Fruit fly (Drosophila melanogaster) whole organism, embryonic: ENCODE measurements around the gene CG5188.

Source experiments
- Abd-B ChIP-seq: fragments of 200-800 bp; sonication (Bioruptor generic); optimal IDR thresholded peaks from 2 replicates; lab custom pipeline; 2018; ENCODE audit warnings: missing biosample characterization, mild to moderate bottlenecking, missing genetic modification characterization, moderate library complexity
- Antp ChIP-seq: fragments of 200-800 bp; sonication (Bioruptor generic); optimal IDR thresholded peaks from 3 replicates; lab custom pipeline; 2016; ENCODE audit warnings: missing biosample characterization, missing genetic modification characterization
- Bdp1 ChIP-seq: fragments of 200-800 bp; sonication (Bioruptor generic); optimal IDR thresholded peaks from 3 replicates; lab custom pipeline; 2016; ENCODE audit warnings: missing biosample characterization, missing genetic modification characterization
- CG10147 ChIP-seq: fragments of 200-800 bp; sonication (Bioruptor generic); optimal IDR thresholded peaks from 2 replicates; lab custom pipeline; 2019; ENCODE audit warnings: missing biosample characterization, mild to moderate bottlenecking, missing genetic modification characterization, moderate library complexity
- CG10267 ChIP-seq: fragments of 200-800 bp; sonication (Bioruptor generic); optimal IDR thresholded peaks from 2 replicates; lab custom pipeline; 2018; ENCODE audit warnings: missing biosample characterization, mild to moderate bottlenecking, missing genetic modification characterization, moderate library complexity
- CG10543 ChIP-seq: fragments of 200-800 bp; sonication (Bioruptor generic); optimal IDR thresholded peaks from 3 replicates; lab custom pipeline; 2017; ENCODE audit warnings: missing biosample characterization, mild to moderate bottlenecking, missing genetic modification characterization, moderate library complexity
- CG11695 ChIP-seq: fragments of 200-800 bp; sonication (Bioruptor generic); IDR thresholded peaks from 3 replicates; pipeline ENCODE4 v1.3.6; 2022; ENCODE audit warnings: missing biosample characterization, missing genetic modification characterization
- CG12155 ChIP-seq: fragments of 200-800 bp; sonication (Bioruptor generic); optimal IDR thresholded peaks from 3 replicates; lab custom pipeline; 2016; ENCODE audit warnings: missing biosample characterization, missing genetic modification characterization
- CG13296 ChIP-seq: fragments of 200-800 bp; sonication (Bioruptor generic); optimal IDR thresholded peaks from 3 replicates; lab custom pipeline; 2018; ENCODE audit warnings: missing biosample characterization, mild to moderate bottlenecking, missing genetic modification characterization
- CG13424 ChIP-seq: fragments of 200-800 bp; sonication (Bioruptor generic); optimal IDR thresholded peaks from 2 replicates; lab custom pipeline; 2019; ENCODE audit warnings: missing biosample characterization, mild to moderate bottlenecking, missing genetic modification characterization, moderate library complexity
- CG17802 ChIP-seq: fragments of 200-800 bp; sonication (Bioruptor generic); optimal IDR thresholded peaks from 2 replicates; lab custom pipeline; 2018; ENCODE audit warnings: missing biosample characterization, mild to moderate bottlenecking, missing genetic modification characterization, moderate library complexity
- CG17912 ChIP-seq: fragments of 200-800 bp; sonication (Bioruptor generic); optimal IDR thresholded peaks from 2 replicates; lab custom pipeline; 2018; ENCODE audit warnings: missing biosample characterization, mild to moderate bottlenecking, missing genetic modification characterization
- CG2116 ChIP-seq: fragments of 200-800 bp; sonication (Bioruptor generic); optimal IDR thresholded peaks from 3 replicates; lab custom pipeline; 2018; ENCODE audit warnings: missing biosample characterization, mild to moderate bottlenecking, missing genetic modification characterization
- CG2202 ChIP-seq: fragments of 200-800 bp; sonication (Bioruptor generic); optimal IDR thresholded peaks from 2 replicates; lab custom pipeline; 2018; ENCODE audit warnings: missing biosample characterization, mild to moderate bottlenecking, missing genetic modification characterization
- CG32772 ChIP-seq: fragments of 200-800 bp; sonication (Bioruptor generic); IDR thresholded peaks from 2 replicates; pipeline ENCODE4 v1.3.6; 2022; ENCODE audit warnings: missing biosample characterization, missing genetic modification characterization
- CG5180 ChIP-seq: fragments of 200-800 bp; sonication (Bioruptor generic); optimal IDR thresholded peaks from 3 replicates; lab custom pipeline; 2017; ENCODE audit warnings: missing biosample characterization, missing genetic modification characterization, mild to moderate bottlenecking, moderate library complexity, missing genetic modification reagents
- CG6654 ChIP-seq: fragments of 200-800 bp; sonication (Bioruptor generic); optimal IDR thresholded peaks from 2 replicates; lab custom pipeline; 2017; ENCODE audit warnings: missing biosample characterization, mild to moderate bottlenecking, missing genetic modification characterization
- CG7987 ChIP-seq: fragments of 200-800 bp; sonication (Bioruptor generic); optimal IDR thresholded peaks from 2 replicates; lab custom pipeline; 2018; ENCODE audit warnings: missing biosample characterization, mild to moderate bottlenecking, missing genetic modification characterization, moderate library complexity
- CG8281 ChIP-seq: fragments of 200-800 bp; sonication (Bioruptor generic); optimal IDR thresholded peaks from 2 replicates; lab custom pipeline; 2018; ENCODE audit warnings: missing biosample characterization, mild to moderate bottlenecking, missing genetic modification characterization, moderate library complexity
- CG8290 ChIP-seq, 3 experiments: fragments of 200-800 bp; sonication (Bioruptor generic); optimal IDR thresholded peaks; 2 replicates each; lab custom pipeline; 2016 to 2019; ENCODE audit warnings: missing biosample characterization in 3 of 3, missing genetic modification characterization in 3 of 3, mild to moderate bottlenecking in 2 of 3, moderate library complexity in 1 of 3
- CG8944 ChIP-seq: fragments of 200-800 bp; sonication (Bioruptor generic); optimal IDR thresholded peaks from 3 replicates; lab custom pipeline; 2016; ENCODE audit warnings: missing biosample characterization, missing genetic modification characterization
- Chrac-16 ChIP-seq: fragments of 200-800 bp; sonication (Bioruptor generic); optimal IDR thresholded peaks from 3 replicates; lab custom pipeline; 2016; ENCODE audit warnings: missing biosample characterization, missing genetic modification characterization
- D19B ChIP-seq: fragments of 200-800 bp; sonication (Bioruptor generic); optimal IDR thresholded peaks from 2 replicates; lab custom pipeline; 2017; ENCODE audit warnings: missing biosample characterization, mild to moderate bottlenecking, missing genetic modification characterization
- Fer3 ChIP-seq: fragments of 200-800 bp; sonication (Bioruptor generic); optimal IDR thresholded peaks from 2 replicates; lab custom pipeline; 2018; ENCODE audit warnings: missing biosample characterization, mild to moderate bottlenecking, missing genetic modification characterization, moderate library complexity
- HmgZ ChIP-seq: fragments of 200-800 bp; sonication (Bioruptor generic); optimal IDR thresholded peaks from 2 replicates; lab custom pipeline; 2018; ENCODE audit warnings: missing biosample characterization, mild to moderate bottlenecking, missing genetic modification characterization
- MBD-R2 ChIP-seq: fragments of 200-800 bp; sonication (Bioruptor generic); IDR thresholded peaks from 2 replicates; pipeline ENCODE4 v1.3.6; 2022; ENCODE audit warnings: missing biosample characterization, missing genetic modification characterization
- Sox102F ChIP-seq: fragments of 200-800 bp; sonication (Bioruptor generic); optimal IDR thresholded peaks from 2 replicates; lab custom pipeline; 2018; ENCODE audit warnings: missing biosample characterization, mild to moderate bottlenecking, missing genetic modification characterization, moderate library complexity
- TFAM ChIP-seq: fragments of 200-800 bp; sonication (Bioruptor generic); optimal IDR thresholded peaks from 2 replicates; lab custom pipeline; 2017; ENCODE audit warnings: missing biosample characterization, missing genetic modification characterization, inconsistent platforms
- ac ChIP-seq: fragments of 200-800 bp; sonication (Bioruptor generic); optimal IDR thresholded peaks from 3 replicates; lab custom pipeline; 2017; ENCODE audit warnings: missing biosample characterization, mild to moderate bottlenecking, missing genetic modification characterization
- cato ChIP-seq: fragments of 200-800 bp; sonication (Bioruptor generic); optimal IDR thresholded peaks from 2 replicates; lab custom pipeline; 2016; ENCODE audit warnings: missing biosample characterization, missing genetic modification characterization, borderline replicate concordance
- dpn ChIP-seq, 2 experiments: fragments of 200-800 bp; sonication (Bioruptor generic); optimal IDR thresholded peaks; 3 replicates each; lab custom pipeline; 2016; ENCODE audit warnings: missing biosample characterization in 2 of 2, missing genetic modification characterization in 2 of 2
- fd3F ChIP-seq: fragments of 200-800 bp; sonication (Bioruptor generic); optimal IDR thresholded peaks from 2 replicates; lab custom pipeline; 2018; ENCODE audit warnings: missing biosample characterization, mild to moderate bottlenecking, missing genetic modification characterization, moderate library complexity
- ftz-f1 ChIP-seq: fragments of 200-800 bp; sonication (Bioruptor generic); optimal IDR thresholded peaks from 2 replicates; lab custom pipeline; 2016; ENCODE audit warnings: missing biosample characterization, missing genetic modification characterization
- gfzf ChIP-seq: fragments of 200-800 bp; sonication (Bioruptor generic); optimal IDR thresholded peaks from 2 replicates; lab custom pipeline; 2016; ENCODE audit warnings: missing biosample characterization, mild to moderate bottlenecking, missing genetic modification characterization, moderate library complexity
- jigr1 ChIP-seq: fragments of 200-800 bp; sonication (Bioruptor generic); IDR thresholded peaks from 3 replicates; pipeline ENCODE4 v1.3.6; 2022; ENCODE audit warnings: missing biosample characterization, missing genetic modification characterization
- lbe ChIP-seq: fragments of 200-800 bp; sonication (Bioruptor generic); optimal IDR thresholded peaks from 2 replicates; lab custom pipeline; 2016; ENCODE audit warnings: missing biosample characterization, mild to moderate bottlenecking, missing genetic modification characterization
- nom ChIP-seq: fragments of 200-800 bp; sonication (Bioruptor generic); optimal IDR thresholded peaks from 2 replicates; lab custom pipeline; 2017; ENCODE audit warnings: missing biosample characterization, missing genetic modification characterization, mild to moderate bottlenecking, moderate library complexity, missing genetic modification reagents
- pan ChIP-seq, 4 experiments: fragments of >200 bp in 3 of 4; fragments of 200-800 bp in 1 of 4; sonication (Bioruptor generic) in 1 of 4; optimal IDR thresholded peaks in 3 of 4; IDR thresholded peaks in 1 of 4; 2 replicates each; pipeline versions ENCODE4 v1.3.6 to Lab custom; 2017 to 2022; ENCODE audit warnings: missing biosample characterization in 2 of 4, missing genetic modification characterization in 2 of 4, mixed read lengths in 1 of 4
- repo ChIP-seq: fragments of 200-800 bp; sonication (Bioruptor generic); optimal IDR thresholded peaks from 2 replicates; lab custom pipeline; 2016; ENCODE audit warnings: missing biosample characterization, missing genetic modification characterization
- rib ChIP-seq: fragments of 200-800 bp; sonication (Bioruptor generic); IDR thresholded peaks from 2 replicates; pipeline ENCODE4 v1.3.6; 2022; ENCODE audit warnings: missing biosample characterization, missing genetic modification characterization
- sc ChIP-seq, 3 experiments: fragments of >200 bp in 2 of 3; fragments of 200-800 bp in 1 of 3; sonication (Bioruptor generic) in 1 of 3; optimal IDR thresholded peaks; 2 replicates in 2 of 3; 3 replicates in 1 of 3; lab custom pipeline; 2017; ENCODE audit warnings: mild to moderate bottlenecking in 1 of 3, missing biosample characterization in 1 of 3, missing genetic modification characterization in 1 of 3, missing genetic modification reagents in 1 of 3
- scrt ChIP-seq: fragments of 200-800 bp; sonication (Bioruptor generic); optimal IDR thresholded peaks from 2 replicates; lab custom pipeline; 2018; ENCODE audit warnings: missing biosample characterization, mild to moderate bottlenecking, missing genetic modification characterization, moderate library complexity
- tap ChIP-seq: fragments of 200-800 bp; optimal IDR thresholded peaks from 3 replicates; lab custom pipeline; 2019; ENCODE audit warnings: missing biosample characterization, mild to moderate bottlenecking, missing genetic modification characterization, moderate library complexity
- trem ChIP-seq: fragments of 200-800 bp; optimal IDR thresholded peaks from 3 replicates; lab custom pipeline; 2019; ENCODE audit warnings: missing biosample characterization, mild to moderate bottlenecking, missing genetic modification characterization, moderate library complexity
- usp ChIP-seq: fragments of >200 bp; optimal IDR thresholded peaks from 2 replicates; lab custom pipeline; 2017; ENCODE audit warnings: missing biosample characterization, missing genetic modification characterization
- vvl ChIP-seq: fragments of 200-800 bp; sonication (Bioruptor generic); IDR thresholded peaks from 2 replicates; pipeline ENCODE4 v1.3.6; 2022; ENCODE audit warnings: missing biosample characterization, missing genetic modification characterization
- zen ChIP-seq: fragments of 200-800 bp; sonication (Bioruptor generic); optimal IDR thresholded peaks from 3 replicates; lab custom pipeline; 2018; ENCODE audit warnings: missing biosample characterization, mild to moderate bottlenecking, missing genetic modification characterization, moderate library complexity

CG5188 gene

dm6 chr2L:10430802-10431476, 2.3 kb downstream of the CG5188 start, which contains the start of the genes Bug22 and TfIIB (continued):
- TF ChIP-seq ftz-f1 (GFP tag; lab: Kevin White, UChicago), result peak; percentile 58
- TF ChIP-seq CG8281, result no peak
- TF ChIP-seq Sox102F (GFP tag; lab: Kevin White, UChicago), result no peak
- TF ChIP-seq usp (GFP tag; lab: Kevin White, UChicago), result no peak
- TF ChIP-seq cato, result peak; percentile 33
- peak; percentile 71 for TF ChIP-seq Antp
- peak; percentile 70 for TF ChIP-seq Fer3 (tag; lab: Kevin White, UChicago)
- TF ChIP-seq CG13424 (tag; lab: Kevin White, UChicago), result peak; percentile 74
- peak; percentile 15 for TF ChIP-seq gfzf (GFP tag; lab: Kevin White, UChicago)
- peak; percentile 21 for TF ChIP-seq CG2202
- TF ChIP-seq trem, result peak; percentile 56
- no peak for TF ChIP-seq CG11695 (GFP tag; lab: Robert Waterston, UW)
- peak; percentile 84 for TF ChIP-seq CG17802 (tag; lab: Kevin White, UChicago)
- TF ChIP-seq tap, result no peak
- TF ChIP-seq scrt, result peak; percentile 48
- peak; percentile 75 for TF ChIP-seq CG2116 (GFP tag; lab: Kevin White, UChicago)
- peak; percentile 61 for TF ChIP-seq fd3F
- TF ChIP-seq CG7987 (GFP tag; lab: Kevin White, UChicago), result peak; percentile 25
- no peak for TF ChIP-seq jigr1
- TF ChIP-seq Chrac-16 (GFP tag; lab: Kevin White, UChicago), result peak; percentile 72
- no peak for TF ChIP-seq pan (optimal IDR thresholded peaks at IDR 0.05; lab: Kevin White, UChicago)
- peak in 1 of 2 experiments; percentile 76 for TF ChIP-seq pan (GFP tag; optimal IDR thresholded peaks at IDR 0.05 in 1 of 2, IDR thresholded peaks at IDR 0.05 in 1 of 2)
- TF ChIP-seq zen (tag; lab: Kevin White, UChicago), result peak; percentile 46
- peak; percentile 62 for TF ChIP-seq CG13296 (GFP tag; lab: Kevin White, UChicago)
- peak; percentile 46 to 84 for TF ChIP-seq dpn (GFP tag; optimal IDR thresholded peaks at IDR 0.05; lab: Kevin White, UChicago)
- no peak for TF ChIP-seq ac (GFP tag; lab: Kevin White, UChicago)
- peak; percentile 27 for TF ChIP-seq Bdp1 (GFP tag; lab: Kevin White, UChicago)
- TF ChIP-seq Abd-B, result peak; percentile 50
- peak; percentile 32 for TF ChIP-seq CG17912 (GFP tag; lab: Kevin White, UChicago)
- no peak for TF ChIP-seq CG6654 (GFP tag; lab: Kevin White, UChicago)
- TF ChIP-seq D19B (GFP tag; lab: Kevin White, UChicago), result no peak
- TF ChIP-seq lbe (GFP tag; lab: Kevin White, UChicago), result peak; percentile 31
- TF ChIP-seq rib, result peak; percentile 79
- peak; percentile 78 for TF ChIP-seq CG8290 (GFP tag; optimal IDR thresholded peaks at IDR 0.05; lab: Kevin White, UChicago)
- TF ChIP-seq CG8290 (tag; optimal IDR thresholded peaks at IDR 0.05; lab: Kevin White, UChicago), result peak; percentile 90 to 92
- peak; percentile 63 for TF ChIP-seq CG8944 (GFP tag; lab: Kevin White, UChicago)
- TF ChIP-seq CG32772, result peak; percentile 45; the same call in 1 of the 2 replicates
- no peak for TF ChIP-seq sc (optimal IDR thresholded peaks at IDR 0.05; lab: Kevin White, UChicago)
- TF ChIP-seq sc (GFP tag; optimal IDR thresholded peaks at IDR 0.05; lab: Kevin White, UChicago), result no peak
- peak; percentile 72 for TF ChIP-seq CG12155
- TF ChIP-seq CG5180 (GFP tag; lab: Kevin White, UChicago), result no peak
- no peak for TF ChIP-seq repo (GFP tag; lab: Kevin White, UChicago)
- TF ChIP-seq MBD-R2 (GFP tag; lab: Robert Waterston, UW), result peak; percentile 89
- TF ChIP-seq CG10543 (GFP tag; lab: Kevin White, UChicago), result peak; percentile 80
- TF ChIP-seq nom (GFP tag; lab: Kevin White, UChicago), result peak; percentile 62
- TF ChIP-seq CG10147 (GFP tag; lab: Kevin White, UChicago), result peak; percentile 58
- no peak for TF ChIP-seq TFAM (GFP tag; lab: Kevin White, UChicago)
- TF ChIP-seq HmgZ (tag; lab: Kevin White, UChicago), result peak; percentile 54
- TF ChIP-seq vvl, result peak; percentile 84
- TF ChIP-seq CG10267 (tag; lab: Kevin White, UChicago), result peak; percentile 56
